Worm (Caenorhabditis elegans): ENCODE measurements around the gene srt-67.

DNA sequence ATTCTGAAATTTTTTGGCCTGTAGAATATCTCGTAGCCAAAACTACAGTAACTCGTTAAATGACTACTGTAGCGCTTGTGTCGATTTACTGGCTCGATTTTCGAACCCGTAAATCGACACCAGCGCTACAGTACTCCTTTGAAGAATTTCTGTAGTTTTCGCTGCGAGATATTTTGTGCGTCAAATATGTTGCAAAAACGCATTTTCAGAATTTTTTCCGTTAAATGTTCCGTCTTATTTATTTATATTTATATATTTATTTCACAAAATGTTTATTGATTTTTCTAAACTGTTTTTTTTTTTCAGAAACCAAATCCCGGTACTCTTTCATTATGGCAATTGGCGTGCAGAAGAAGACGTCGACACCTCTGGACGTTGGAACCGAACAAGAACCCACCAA, 16.5 kb upstream of the srt-67 start, which contains the start of gene natc-2:
- TF ChIP-seq scrt-1 (GFP tag; IDR thresholded peaks at IDR 0.05) (no peak), ama-1 (optimal IDR thresholded peaks at IDR 0.05) (no peak), tbx-11 (GFP tag; IDR thresholded peaks at IDR 0.05) (no peak), flt-1 (GFP tag; IDR thresholded peaks at IDR 0.05) (no peak), tra-4 (tag; optimal IDR thresholded peaks at IDR 0.05) (no peak)
